Fruit fly (Drosophila melanogaster): ENCODE measurements around the gene Hrb87F.

Gene Hrb87F

DNA sequence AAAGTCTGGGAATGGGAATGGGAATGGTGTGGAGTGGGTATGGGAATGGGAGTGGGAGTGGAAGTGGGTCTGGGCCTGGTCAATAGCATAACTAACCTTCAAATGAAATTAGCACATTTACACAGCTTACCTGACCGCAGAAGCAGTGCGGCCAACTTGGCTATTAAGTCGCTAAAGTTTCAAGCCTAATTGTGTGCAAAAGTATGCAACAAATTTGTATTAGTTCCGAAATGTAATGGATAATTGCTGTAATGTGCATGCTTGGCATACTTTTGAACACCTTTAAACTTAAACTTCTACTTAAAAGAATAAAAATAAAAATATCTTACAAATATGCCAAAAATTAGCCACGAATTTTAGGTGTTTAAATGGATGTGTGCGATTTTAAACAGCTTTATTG is 45.3 kb downstream of the Hrb87F start (continued):
- TF ChIP-seq kah (GFP tag; optimal IDR thresholded peaks at IDR 0.05) (no peak), klu (GFP tag; IDR thresholded peaks at IDR 0.05) (no peak), CG10431 (GFP tag; optimal IDR thresholded peaks at IDR 0.05) (no peak), CG10147 (GFP tag; optimal IDR thresholded peaks at IDR 0.05) (no peak), CG12744 (GFP tag; optimal IDR thresholded peaks at IDR 0.05) (no peak), ash1 (GFP tag; optimal IDR thresholded peaks at IDR 0.05) (no peak), H2.0 (GFP tag; IDR thresholded peaks at IDR 0.05) (no peak), Aef1 (GFP tag; IDR thresholded peaks at IDR 0.05) (no peak), B-H1 (GFP tag; IDR thresholded peaks at IDR 0.05) (no peak), HLHmδ (GFP tag; optimal IDR thresholded peaks at IDR 0.05) (no peak), gsb-n (tag; optimal IDR thresholded peaks at IDR 0.05) (no peak)

DNA sequence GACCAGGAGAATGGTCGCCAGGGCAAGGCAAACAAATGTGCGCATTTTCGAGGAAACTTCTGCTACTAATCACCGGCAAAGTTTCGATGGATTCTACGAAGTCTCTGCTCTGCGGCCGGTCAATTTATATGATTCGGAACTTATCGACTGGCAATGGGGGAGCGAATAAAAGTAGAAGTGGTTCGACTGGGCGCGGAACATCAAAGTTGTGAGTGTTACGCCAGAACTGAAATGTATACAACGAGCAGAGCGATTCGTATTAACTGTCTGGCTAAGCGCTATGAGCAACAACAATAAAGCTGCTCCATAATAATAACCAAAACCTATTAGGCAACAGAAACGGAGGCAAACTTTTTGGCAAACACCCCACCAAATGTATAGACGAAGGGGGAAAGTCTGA is 48.0 kb downstream of the Hrb87F start, which contains the start of gene CG9757:
CG9757 (minus strand) TSS at position 101 of the 400 bp plus-strand sequence.
- TF ChIP-seq CG13894 (tag; optimal IDR thresholded peaks at IDR 0.05) (peak; percentile 13), CG11504 (tag; optimal IDR thresholded peaks at IDR 0.05) (no peak), abd-A (tag; optimal IDR thresholded peaks at IDR 0.05) (peak; percentile 77)

dm6 chr3R:13609146-13609545 is 51.2 kb downstream of the Hrb87F start, which contains the start of gene CG9759:
Gene CG9759 (minus strand): TSS chr3R:13609246.
- TF ChIP-seq chinmo (GFP tag; IDR thresholded peaks at IDR 0.05; ENCODE audit: partially characterized antibody) (no peak), Fer2 (tag; optimal IDR thresholded peaks at IDR 0.05) (no peak), vfl (GFP tag; optimal IDR thresholded peaks at IDR 0.05) (no peak), CG2120 (GFP tag; optimal IDR thresholded peaks at IDR 0.05) (no peak), Hey (tag; optimal IDR thresholded peaks at IDR 0.05) (no peak), yki (optimal IDR thresholded peaks at IDR 0.05) (no peak), Pdp1 (GFP tag; optimal IDR thresholded peaks at IDR 0.05) (no peak), gcm (GFP tag; optimal IDR thresholded peaks at IDR 0.05) (no peak), kah (GFP tag; optimal IDR thresholded peaks at IDR 0.05) (no peak)
